Worm (Caenorhabditis elegans) whole organism, L2 larva: Measurements from ENCODE around the gene F13B6.2.

Experiments used
- R02D3.7 ChIP-seq: fragments of 150-350 bp; optimal IDR thresholded peaks from 2 replicates; lab custom pipeline; 2014; ENCODE audit warnings: missing biosample characterization, missing genetic modification characterization
- aly-2 ChIP-seq: fragments of 150-350 bp; optimal IDR thresholded peaks from 2 replicates; lab custom pipeline; 2014; ENCODE audit warnings: missing biosample characterization, missing genetic modification characterization
- mdl-1 ChIP-seq, 2 experiments: fragments of 150-350 bp in 1 of 2; sonication (generic microtip) in 1 of 2; optimal IDR thresholded peaks; 2 replicates each; lab custom pipeline; 2017; ENCODE audit warnings: missing biosample characterization in 2 of 2, missing genetic modification characterization in 2 of 2
- nhr-11 ChIP-seq: fragments of 150-350 bp; optimal IDR thresholded peaks from 2 replicates; lab custom pipeline; 2014; ENCODE audit warnings: missing biosample characterization, missing genetic modification characterization
- nhr-237 ChIP-seq: fragments of 150-350 bp; optimal IDR thresholded peaks from 2 replicates; lab custom pipeline; 2014; ENCODE audit warnings: missing biosample characterization, missing genetic modification characterization
- nhr-25 ChIP-seq: fragments of 150-350 bp; sonication (generic microtip); optimal IDR thresholded peaks from 3 replicates; lab custom pipeline; 2014; ENCODE audit warnings: missing biosample characterization, missing genetic modification characterization
- nhr-77 ChIP-seq: fragments of 150-350 bp; optimal IDR thresholded peaks from 2 replicates; lab custom pipeline; 2014; ENCODE audit warnings: missing biosample characterization, missing genetic modification characterization
- zag-1 ChIP-seq: fragments of 150-350 bp; optimal IDR thresholded peaks from 2 replicates; lab custom pipeline; 2014; ENCODE audit warnings: missing biosample characterization, missing genetic modification characterization
- ztf-11 ChIP-seq: sonication (generic microtip); optimal IDR thresholded peaks from 2 replicates; lab custom pipeline; 2017; ENCODE audit warnings: missing biosample characterization, missing genetic modification characterization
- ztf-4 ChIP-seq: fragments of 150-350 bp; optimal IDR thresholded peaks from 2 replicates; lab custom pipeline; 2014; ENCODE audit warnings: missing biosample characterization, missing genetic modification characterization

ce11 chrIV:7507841-7508509 lies 47.9 kb upstream of the F13B6.2 start, which contains the start of the genes vdac-1 and R05G6.5:
- TF ChIP-seq aly-2 (tag; lab: Kevin White, UChicago) (no peak), ztf-11 (no peak), zag-1 (tag; lab: Kevin White, UChicago) (peak; percentile 70), ztf-4 (tag; lab: Kevin White, UChicago) (peak; percentile 51), mdl-1 (tag; optimal IDR thresholded peaks at IDR 0.05; lab: Kevin White, UChicago) (peak; percentile 16 to 61), nhr-25 (tag; lab: Kevin White, UChicago) (peak; percentile 77), R02D3.7 (tag; lab: Kevin White, UChicago) (no peak), nhr-77 (tag; lab: Kevin White, UChicago) (no peak), nhr-237 (tag; lab: Kevin White, UChicago) (no peak), nhr-11 (tag; lab: Kevin White, UChicago) (no peak)
